Fruit fly (Drosophila melanogaster) whole organism, pupa: Measurements from ENCODE around the gene CG45084.

Experiments used
- CG10348 ChIP-seq: fragments of 200-800 bp; sonication (Bioruptor generic); IDR thresholded peaks from 2 replicates; pipeline ENCODE4 v1.3.6; 2022; ENCODE audit warnings: missing biosample characterization, missing genetic modification characterization
- CG12605 ChIP-seq: fragments of 200-800 bp; sonication (Bioruptor generic); IDR thresholded peaks from 2 replicates; pipeline ENCODE4 v1.3.6; 2022; ENCODE audit warnings: missing biosample characterization, missing genetic modification characterization
- CG13204 ChIP-seq: fragments of 200-800 bp; sonication (Bioruptor generic); optimal IDR thresholded peaks from 2 replicates; lab custom pipeline; 2018; ENCODE audit warnings: missing biosample characterization, mild to moderate bottlenecking, missing genetic modification characterization, moderate library complexity
- CG15710 ChIP-seq: fragments of 200-800 bp; sonication (Bioruptor generic); optimal IDR thresholded peaks from 2 replicates; lab custom pipeline; 2018; ENCODE audit warnings: missing biosample characterization, mild to moderate bottlenecking, missing genetic modification characterization, moderate library complexity
- CG17806 ChIP-seq: fragments of 200-800 bp; sonication (Bioruptor generic); optimal IDR thresholded peaks from 2 replicates; lab custom pipeline; 2018; ENCODE audit warnings: missing biosample characterization, mild to moderate bottlenecking, missing genetic modification characterization, moderate library complexity
- CG34367 ChIP-seq: fragments of 200-800 bp; sonication (Bioruptor generic); optimal IDR thresholded peaks from 2 replicates; lab custom pipeline; 2018; ENCODE audit warnings: missing biosample characterization, mild to moderate bottlenecking, missing genetic modification characterization
- CG4496 ChIP-seq: fragments of 200-800 bp; sonication (Bioruptor generic); IDR thresholded peaks from 3 replicates; pipeline ENCODE4 v1.3.6; 2022; ENCODE audit warnings: missing biosample characterization, missing genetic modification characterization
- D1 ChIP-seq: fragments of 200-800 bp; sonication (Bioruptor generic); optimal IDR thresholded peaks from 2 replicates; lab custom pipeline; 2018; ENCODE audit warnings: missing biosample characterization, mild to moderate bottlenecking, missing genetic modification characterization, moderate library complexity
- EcR ChIP-seq: fragments of 200-800 bp; sonication (Bioruptor generic); optimal IDR thresholded peaks from 3 replicates; lab custom pipeline; 2019; ENCODE audit warnings: missing biosample characterization, missing genetic modification characterization, mild to moderate bottlenecking, moderate library complexity, missing genetic modification reagents
- Pif1A ChIP-seq: fragments of 200-800 bp; sonication (Bioruptor generic); optimal IDR thresholded peaks from 3 replicates; lab custom pipeline; 2016; ENCODE audit warnings: missing biosample characterization, missing genetic modification characterization
- Snoo ChIP-seq: fragments of 200-800 bp; sonication (Bioruptor generic); optimal IDR thresholded peaks from 3 replicates; lab custom pipeline; 2017; ENCODE audit warnings: missing biosample characterization, mild to moderate bottlenecking, missing genetic modification characterization, inconsistent platforms
- fd96Ca ChIP-seq: fragments of 200-800 bp; sonication (Bioruptor generic); IDR thresholded peaks from 3 replicates; pipeline ENCODE4 v1.3.6; 2022; ENCODE audit warnings: missing biosample characterization, missing genetic modification characterization
- rn ChIP-seq: fragments of 200-800 bp; sonication (Bioruptor generic); IDR thresholded peaks from 2 replicates; pipeline ENCODE4 v1.3.6; 2022; ENCODE audit warnings: missing biosample characterization, missing genetic modification characterization

- TF ChIP-seq CG15710 (tag; lab: Kevin White, UChicago) (no peak), CG34367 (tag; lab: Kevin White, UChicago) (no peak), fd96Ca (GFP tag; lab: Robert Waterston, UW) (no peak), Pif1A (GFP tag; lab: Kevin White, UChicago) (no peak), CG17806 (tag; lab: Kevin White, UChicago) (no peak), CG4496 (GFP tag; lab: Robert Waterston, UW) (no peak), CG10348 (GFP tag; lab: Robert Waterston, UW) (no peak), CG13204 (GFP tag; lab: Kevin White, UChicago) (no peak), rn (GFP tag; lab: Robert Waterston, UW) (no peak), Snoo (tag; lab: Kevin White, UChicago) (no peak), CG12605 (no peak), EcR (GFP tag; lab: Kevin White, UChicago) (no peak), D1 (tag; lab: Kevin White, UChicago) (no peak)
Observed at dm6 chr2L:16004025-16004424, 37.8 kb upstream of the CG45084 start, which contains the start of the genes CG13245 and CG43816.
